Fruit fly (Drosophila melanogaster) whole organism, embryonic: ENCODE data around the gene CG32413.

Source experiments
- Bdp1 ChIP-seq: fragments of 200-800 bp; sonication (Bioruptor generic); optimal IDR thresholded peaks from 3 replicates; lab custom pipeline; 2016; ENCODE audit warnings: missing biosample characterization, missing genetic modification characterization
- Bteb2 ChIP-seq: fragments of 200-800 bp; sonication (Bioruptor generic); optimal IDR thresholded peaks from 2 replicates; lab custom pipeline; 2016; ENCODE audit warnings: missing biosample characterization, missing genetic modification characterization
- CG1024 ChIP-seq: fragments of 200-800 bp; sonication (Bioruptor generic); IDR thresholded peaks from 2 replicates; pipeline ENCODE4 v1.3.6; 2022; ENCODE audit warnings: missing biosample characterization, missing genetic modification characterization
- CG10267 ChIP-seq: fragments of 200-800 bp; sonication (Bioruptor generic); optimal IDR thresholded peaks from 2 replicates; lab custom pipeline; 2018; ENCODE audit warnings: missing biosample characterization, mild to moderate bottlenecking, missing genetic modification characterization, moderate library complexity
- CG10543 ChIP-seq: fragments of 200-800 bp; sonication (Bioruptor generic); optimal IDR thresholded peaks from 3 replicates; lab custom pipeline; 2017; ENCODE audit warnings: missing biosample characterization, mild to moderate bottlenecking, missing genetic modification characterization, moderate library complexity
- CG10979 ChIP-seq: fragments of 200-800 bp; sonication (Bioruptor generic); optimal IDR thresholded peaks from 2 replicates; lab custom pipeline; 2018; ENCODE audit warnings: missing biosample characterization, mild to moderate bottlenecking, missing genetic modification characterization, moderate library complexity
- CG11723 ChIP-seq: fragments of 200-800 bp; sonication (Bioruptor generic); optimal IDR thresholded peaks from 2 replicates; lab custom pipeline; 2017; ENCODE audit warnings: missing biosample characterization, mild to moderate bottlenecking, missing genetic modification characterization
- CG12104 ChIP-seq: fragments of 200-800 bp; sonication (Bioruptor generic); optimal IDR thresholded peaks from 3 replicates; lab custom pipeline; 2016; ENCODE audit warnings: missing biosample characterization, missing genetic modification characterization
- CG12219 ChIP-seq: fragments of 200-800 bp; sonication (Bioruptor generic); optimal IDR thresholded peaks from 3 replicates; lab custom pipeline; 2018; ENCODE audit warnings: missing biosample characterization, mild to moderate bottlenecking, missing genetic modification characterization
- CG1792 ChIP-seq: fragments of 200-800 bp; sonication (Bioruptor generic); optimal IDR thresholded peaks from 2 replicates; lab custom pipeline; 2016; ENCODE audit warnings: missing biosample characterization, missing genetic modification characterization
- CG18011 ChIP-seq: fragments of 200-800 bp; sonication (Bioruptor generic); optimal IDR thresholded peaks from 2 replicates; lab custom pipeline; 2017; ENCODE audit warnings: missing biosample characterization, missing genetic modification characterization, mild to moderate bottlenecking, moderate library complexity, missing genotype
- CG1832 ChIP-seq: fragments of 200-800 bp; sonication (Bioruptor generic); optimal IDR thresholded peaks from 2 replicates; lab custom pipeline; 2017; ENCODE audit warnings: missing biosample characterization, mild to moderate bottlenecking, missing genetic modification characterization, inconsistent platforms
- CG2889 ChIP-seq: fragments of 200-800 bp; sonication (Bioruptor generic); IDR thresholded peaks from 3 replicates; pipeline ENCODE4 v1.3.6; 2022; ENCODE audit warnings: missing biosample characterization, missing genetic modification characterization
- CG33213 ChIP-seq: fragments of 200-800 bp; sonication (Bioruptor generic); optimal IDR thresholded peaks from 3 replicates; lab custom pipeline; 2016; ENCODE audit warnings: missing biosample characterization, missing genetic modification characterization
- CG3995 ChIP-seq: fragments of 200-800 bp; sonication (Bioruptor generic); optimal IDR thresholded peaks from 3 replicates; lab custom pipeline; 2016; ENCODE audit warnings: missing biosample characterization, missing genetic modification characterization
- CG4360 ChIP-seq: fragments of 200-800 bp; sonication (Bioruptor generic); IDR thresholded peaks from 2 replicates; pipeline ENCODE4 v1.3.6; 2022; ENCODE audit warnings: missing biosample characterization, missing genetic modification characterization
- CG5180 ChIP-seq: fragments of 200-800 bp; sonication (Bioruptor generic); optimal IDR thresholded peaks from 3 replicates; lab custom pipeline; 2017; ENCODE audit warnings: missing biosample characterization, missing genetic modification characterization, mild to moderate bottlenecking, moderate library complexity, missing genetic modification reagents
- CG5245 ChIP-seq: fragments of 200-800 bp; sonication (Bioruptor generic); optimal IDR thresholded peaks from 3 replicates; lab custom pipeline; 2016; ENCODE audit warnings: missing biosample characterization, missing genetic modification characterization
- CG6254 ChIP-seq: fragments of 200-800 bp; sonication (Bioruptor generic); optimal IDR thresholded peaks from 3 replicates; lab custom pipeline; 2017; ENCODE audit warnings: mild to moderate bottlenecking, missing biosample characterization, missing genetic modification reagents, missing genetic modification characterization
- CG7928 ChIP-seq: fragments of 200-800 bp; sonication (Bioruptor generic); optimal IDR thresholded peaks from 2 replicates; lab custom pipeline; 2017; ENCODE audit warnings: missing biosample characterization, mild to moderate bottlenecking, missing genetic modification characterization
- CG7987 ChIP-seq: fragments of 200-800 bp; sonication (Bioruptor generic); optimal IDR thresholded peaks from 2 replicates; lab custom pipeline; 2018; ENCODE audit warnings: missing biosample characterization, mild to moderate bottlenecking, missing genetic modification characterization, moderate library complexity
- Dfd ChIP-seq, 2 experiments: fragments of >200 bp; optimal IDR thresholded peaks; 2 replicates each; lab custom pipeline; 2017; ENCODE audit warnings: missing biosample characterization in 2 of 2, missing genetic modification characterization in 2 of 2
- ERR ChIP-seq: fragments of 200-800 bp; sonication (Bioruptor generic); optimal IDR thresholded peaks from 2 replicates; lab custom pipeline; 2016; ENCODE audit warnings: missing biosample characterization, missing genetic modification characterization
- Fer3 ChIP-seq: fragments of 200-800 bp; sonication (Bioruptor generic); optimal IDR thresholded peaks from 2 replicates; lab custom pipeline; 2018; ENCODE audit warnings: missing biosample characterization, mild to moderate bottlenecking, missing genetic modification characterization, moderate library complexity
- H15 ChIP-seq: fragments of 200-800 bp; sonication (Bioruptor generic); IDR thresholded peaks from 3 replicates; pipeline ENCODE4 v1.3.6; 2022; ENCODE audit warnings: missing biosample characterization, missing genetic modification characterization
- Hr39 ChIP-seq: fragments of >200 bp; optimal IDR thresholded peaks from 2 replicates; lab custom pipeline; 2017
- Med ChIP-seq: fragments of 200-800 bp; sonication (Bioruptor generic); peaks from one replicate; lab custom pipeline; 2016; ENCODE audit warnings: missing biosample characterization, missing genetic modification characterization, mild to moderate bottlenecking, inconsistent platforms, moderate library complexity
- Nf-YB ChIP-seq: fragments of 200-800 bp; sonication (Bioruptor generic); optimal IDR thresholded peaks from 3 replicates; lab custom pipeline; 2019; ENCODE audit warnings: missing biosample characterization, mild to moderate bottlenecking, missing genetic modification characterization, moderate library complexity
- Sin3A ChIP-seq: fragments of >200 bp; optimal IDR thresholded peaks from 2 replicates; lab custom pipeline; 2018
- Usf ChIP-seq: fragments of 200-800 bp; sonication (Bioruptor generic); optimal IDR thresholded peaks from 2 replicates; lab custom pipeline; 2017; ENCODE audit warnings: missing genotype, missing biosample characterization, missing genetic modification characterization
- bab2 ChIP-seq: fragments of 200-800 bp; sonication (Bioruptor generic); optimal IDR thresholded peaks from 2 replicates; lab custom pipeline; 2016; ENCODE audit warnings: missing biosample characterization, missing genetic modification characterization
- bsh ChIP-seq, 2 experiments: fragments of 200-800 bp; sonication (Bioruptor generic); optimal IDR thresholded peaks; 2 replicates each; lab custom pipeline; 2017 to 2018; ENCODE audit warnings: mild to moderate bottlenecking in 2 of 2, missing biosample characterization in 2 of 2, missing genetic modification characterization in 2 of 2, moderate library complexity in 1 of 2
- btn ChIP-seq: fragments of 200-800 bp; sonication (Bioruptor generic); optimal IDR thresholded peaks from 2 replicates; lab custom pipeline; 2016; ENCODE audit warnings: missing biosample characterization, missing genetic modification characterization
- cas ChIP-seq: fragments of 200-800 bp; sonication (Bioruptor generic); IDR thresholded peaks from 2 replicates; pipeline ENCODE4 v1.3.6; 2022; ENCODE audit warnings: missing biosample characterization, missing genetic modification characterization
- chif ChIP-seq, 2 experiments: fragments of 200-800 bp; sonication (Bioruptor generic); optimal IDR thresholded peaks; 3 replicates each; lab custom pipeline; 2016; ENCODE audit warnings: missing biosample characterization in 2 of 2, missing genetic modification characterization in 2 of 2
- ftz-f1 ChIP-seq: fragments of 200-800 bp; sonication (Bioruptor generic); optimal IDR thresholded peaks from 2 replicates; lab custom pipeline; 2016; ENCODE audit warnings: missing biosample characterization, missing genetic modification characterization
- grau ChIP-seq: fragments of 200-800 bp; optimal IDR thresholded peaks from 3 replicates; lab custom pipeline; 2019; ENCODE audit warnings: missing biosample characterization, mild to moderate bottlenecking, missing genetic modification characterization, moderate library complexity
- hth ChIP-seq: fragments of >200 bp; optimal IDR thresholded peaks from 2 replicates; lab custom pipeline; 2017; ENCODE audit warnings: inconsistent platforms
- ken ChIP-seq: fragments of 200-800 bp; sonication (Bioruptor generic); IDR thresholded peaks from 3 replicates; pipeline ENCODE4 v1.3.6; 2022; ENCODE audit warnings: missing biosample characterization, missing genetic modification characterization
- lmd ChIP-seq: fragments of 200-800 bp; sonication (Bioruptor generic); IDR thresholded peaks from 2 replicates; pipeline ENCODE4 v1.3.6; 2022; ENCODE audit warnings: missing biosample characterization, missing genetic modification characterization
- maf-S ChIP-seq: fragments of 200-800 bp; sonication (Bioruptor generic); optimal IDR thresholded peaks from 2 replicates; lab custom pipeline; 2016; ENCODE audit warnings: missing biosample characterization, missing genetic modification characterization
- odd ChIP-seq: fragments of 200-800 bp; sonication (Bioruptor generic); optimal IDR thresholded peaks from 2 replicates; lab custom pipeline; 2017; ENCODE audit warnings: missing biosample characterization, mild to moderate bottlenecking, missing genetic modification characterization
- pan ChIP-seq, 4 experiments: fragments of >200 bp in 3 of 4; fragments of 200-800 bp in 1 of 4; sonication (Bioruptor generic) in 1 of 4; optimal IDR thresholded peaks in 3 of 4; IDR thresholded peaks in 1 of 4; 2 replicates each; pipeline versions ENCODE4 v1.3.6 to Lab custom; 2017 to 2022; ENCODE audit warnings: missing biosample characterization in 2 of 4, missing genetic modification characterization in 2 of 4, mixed read lengths in 1 of 4
- pfk ChIP-seq: fragments of 200-800 bp; sonication (Bioruptor generic); optimal IDR thresholded peaks from 2 replicates; lab custom pipeline; 2018; ENCODE audit warnings: missing biosample characterization, mild to moderate bottlenecking, missing genetic modification characterization, moderate library complexity
- sim ChIP-seq: fragments of 200-800 bp; sonication (Bioruptor generic); IDR thresholded peaks from 2 replicates; pipeline ENCODE4 v1.3.6; 2022; ENCODE audit warnings: missing biosample characterization, missing genetic modification characterization
- stc ChIP-seq: fragments of 200-800 bp; sonication (Bioruptor generic); IDR thresholded peaks from 2 replicates; pipeline ENCODE4 v1.3.6; 2022; ENCODE audit warnings: missing biosample characterization, missing genetic modification characterization
- tgo ChIP-seq: fragments of 200-800 bp; sonication (Bioruptor generic); IDR thresholded peaks from 3 replicates; pipeline ENCODE4 v1.3.6; 2022; ENCODE audit warnings: missing biosample characterization, missing genetic modification characterization
- ttk ChIP-seq: fragments of 200-800 bp; sonication (Bioruptor generic); IDR thresholded peaks from 2 replicates; pipeline ENCODE4 v2.1.2; 2022; ENCODE audit warnings: missing biosample characterization, missing genetic modification characterization
- zfh2 ChIP-seq: fragments of 200-800 bp; sonication (Bioruptor generic); optimal IDR thresholded peaks from 2 replicates; lab custom pipeline; 2016; ENCODE audit warnings: missing biosample characterization, missing genetic modification characterization

CG32413 gene

dm6 chr3L:5926015-5926988 lies 22.4 kb upstream of the CG32413 start (continued):
- TF ChIP-seq CG10543 (GFP tag; lab: Kevin White, UChicago) (no peak), CG1024 (GFP tag; lab: Robert Waterston, UW) (0 out of 2 replicates have a peak, but pooled peaks have one; percentile 12), Med (peak; percentile 81), CG3995 (GFP tag; lab: Kevin White, UChicago) (peak; percentile 73), btn (no peak), chif (GFP tag; optimal IDR thresholded peaks at IDR 0.05; lab: Kevin White, UChicago) (peak in 1 of 2 experiments; percentile 34), stc (GFP tag; lab: Robert Waterston, UW) (no peak), CG5180 (no peak), zfh2 (GFP tag; lab: Kevin White, UChicago) (no peak), Nf-YB (GFP tag; lab: Kevin White, UChicago) (peak; percentile 17), CG5245 (GFP tag; lab: Kevin White, UChicago) (no peak), sim (GFP tag; lab: Robert Waterston, UW) (no peak), bsh (GFP tag; optimal IDR thresholded peaks at IDR 0.05; lab: Kevin White, UChicago) (peak in 1 of 2 experiments; percentile 65), Sin3A (lab: Kevin White, UChicago) (no peak), odd (GFP tag; lab: Kevin White, UChicago) (no peak), CG7987 (GFP tag; lab: Kevin White, UChicago) (peak; percentile 13), CG7928 (GFP tag; lab: Kevin White, UChicago) (no peak), H15 (no peak), Bteb2 (GFP tag; lab: Kevin White, UChicago) (peak; percentile 31), CG12219 (GFP tag; lab: Kevin White, UChicago) (peak; percentile 41), Usf (GFP tag; lab: Kevin White, UChicago) (no peak), CG12104 (GFP tag; lab: Kevin White, UChicago) (peak; percentile 19), CG1832 (GFP tag; lab: Kevin White, UChicago) (peak; percentile 54), ken (GFP tag; lab: Robert Waterston, UW) (no peak), CG33213 (peak; percentile 5), Hr39 (no peak), bab2 (GFP tag; lab: Kevin White, UChicago) (peak; percentile 36), CG2889 (GFP tag; lab: Robert Waterston, UW) (no peak), Bdp1 (GFP tag; lab: Kevin White, UChicago) (no peak), CG4360 (peak; percentile 65), Fer3 (tag; lab: Kevin White, UChicago) (peak; percentile 5), grau (peak; percentile 67), maf-S (no peak), pan (optimal IDR thresholded peaks at IDR 0.05; lab: Kevin White, UChicago) (no peak), pan (GFP tag; optimal IDR thresholded peaks at IDR 0.05 in 1 of 2, IDR thresholded peaks at IDR 0.05 in 1 of 2) (peak in 1 of 2 experiments; percentile 33), cas (GFP tag; lab: Robert Waterston, UW) (no peak), lmd (peak; percentile 23), CG18011 (GFP tag; lab: Kevin White, UChicago) (peak; percentile 3), pfk (GFP tag; lab: Kevin White, UChicago) (no peak), CG1792 (GFP tag; lab: Kevin White, UChicago) (no peak), tgo (peak; percentile 32; the same call in 2 of the 3 replicates), ERR (no peak), CG11723 (GFP tag; lab: Kevin White, UChicago) (peak; percentile 25), hth (lab: Kevin White, UChicago) (no peak), ftz-f1 (GFP tag; lab: Kevin White, UChicago) (no peak), CG10979 (tag; lab: Kevin White, UChicago) (peak; percentile 17), Dfd (GFP tag; optimal IDR thresholded peaks at IDR 0.05; lab: Kevin White, UChicago) (no peak), CG10267 (tag; lab: Kevin White, UChicago) (no peak), ttk (no peak), CG6254 (GFP tag; lab: Kevin White, UChicago) (no peak)
